Fruit fly (Drosophila melanogaster): Measurements from ENCODE around the gene CG7968.

- no peak for TF ChIP-seq Ada2b (GFP tag; IDR thresholded peaks at IDR 0.05)
- no peak for TF ChIP-seq CG31365 (tag; optimal IDR thresholded peaks at IDR 0.05)
- no peak for TF ChIP-seq dmrt99B (tag; optimal IDR thresholded peaks at IDR 0.05)
Measured at dm6 chr2L:13803805-13804560, 45.2 kb upstream of the CG7968 start.
